Fruit fly (Drosophila melanogaster) whole organism, embryonic: ENCODE results near the gene CG4020.
A peak's percentile ranks its signal among the peaks of the same experiment; 100 is the strongest.

Experiments
- Atf6 ChIP-seq: fragments of 200-800 bp; sonication (Bioruptor generic); IDR thresholded peaks from 2 replicates; pipeline ENCODE4 v1.3.6; 2022; ENCODE audit warnings: missing biosample characterization, missing genetic modification characterization
- CG12104 ChIP-seq: fragments of 200-800 bp; sonication (Bioruptor generic); optimal IDR thresholded peaks from 3 replicates; lab custom pipeline; 2016; ENCODE audit warnings: missing biosample characterization, missing genetic modification characterization
- CG12219 ChIP-seq: fragments of 200-800 bp; sonication (Bioruptor generic); optimal IDR thresholded peaks from 3 replicates; lab custom pipeline; 2018; ENCODE audit warnings: missing biosample characterization, mild to moderate bottlenecking, missing genetic modification characterization
- CG1233 ChIP-seq: fragments of 200-800 bp; sonication (Bioruptor generic); optimal IDR thresholded peaks from 4 replicates; lab custom pipeline; 2018; ENCODE audit warnings: missing biosample characterization, mild to moderate bottlenecking, missing genetic modification characterization
- CG12391 ChIP-seq: fragments of 200-800 bp; sonication (Bioruptor generic); optimal IDR thresholded peaks from 3 replicates; lab custom pipeline; 2018; ENCODE audit warnings: missing biosample characterization, mild to moderate bottlenecking, missing genetic modification characterization, moderate library complexity
- CG13775 ChIP-seq: fragments of 200-800 bp; sonication (Bioruptor generic); optimal IDR thresholded peaks from 3 replicates; lab custom pipeline; 2017; ENCODE audit warnings: missing biosample characterization, mild to moderate bottlenecking, missing genetic modification characterization
- CG14667 ChIP-seq: fragments of 200-800 bp; sonication (Bioruptor generic); IDR thresholded peaks from 2 replicates; pipeline ENCODE4 v1.3.6; 2022; ENCODE audit warnings: missing biosample characterization, missing genetic modification characterization
- CG14710 ChIP-seq: fragments of 200-800 bp; sonication (Bioruptor generic); optimal IDR thresholded peaks from 3 replicates; lab custom pipeline; 2019; ENCODE audit warnings: missing biosample characterization, mild to moderate bottlenecking, missing genetic modification characterization, moderate library complexity
- CG14965 ChIP-seq: fragments of 200-800 bp; sonication (Bioruptor generic); optimal IDR thresholded peaks from 2 replicates; lab custom pipeline; 2016; ENCODE audit warnings: missing biosample characterization, missing genetic modification characterization, borderline replicate concordance
- CG1602 ChIP-seq: fragments of 200-800 bp; sonication (Bioruptor generic); optimal IDR thresholded peaks from 3 replicates; lab custom pipeline; 2016; ENCODE audit warnings: missing biosample characterization, missing genetic modification characterization
- CG17829 ChIP-seq: fragments of 200-800 bp; optimal IDR thresholded peaks from 2 replicates; lab custom pipeline; 2019; ENCODE audit warnings: missing biosample characterization, mild to moderate bottlenecking, missing genetic modification characterization, moderate library complexity
- CG2129 ChIP-seq: fragments of 200-800 bp; sonication (Bioruptor generic); IDR thresholded peaks from 2 replicates; pipeline ENCODE4 v1.3.6; 2022; ENCODE audit warnings: missing biosample characterization, missing genetic modification characterization; ENCODE audit not compliant: partially characterized antibody
- CG2202 ChIP-seq: fragments of 200-800 bp; sonication (Bioruptor generic); optimal IDR thresholded peaks from 2 replicates; lab custom pipeline; 2018; ENCODE audit warnings: missing biosample characterization, mild to moderate bottlenecking, missing genetic modification characterization
- CG30020 ChIP-seq: fragments of 200-800 bp; optimal IDR thresholded peaks from 2 replicates; lab custom pipeline; 2019; ENCODE audit warnings: missing biosample characterization, mild to moderate bottlenecking, missing genetic modification characterization, moderate library complexity
- CG30403 ChIP-seq: fragments of 200-800 bp; sonication (Bioruptor generic); optimal IDR thresholded peaks from 3 replicates; lab custom pipeline; 2016; ENCODE audit warnings: missing biosample characterization, missing genetic modification characterization
- CG34224 ChIP-seq: fragments of 200-800 bp; sonication (Bioruptor generic); IDR thresholded peaks from 3 replicates; pipeline ENCODE4 v1.3.6; 2022; ENCODE audit warnings: missing biosample characterization, missing genetic modification characterization; ENCODE audit not compliant: partially characterized antibody
- CG4707 ChIP-seq: fragments of 200-800 bp; sonication (Bioruptor generic); optimal IDR thresholded peaks from 2 replicates; lab custom pipeline; 2018; ENCODE audit warnings: missing biosample characterization, mild to moderate bottlenecking, missing genetic modification characterization, moderate library complexity
- CG4730 ChIP-seq: fragments of 200-800 bp; sonication (Bioruptor generic); IDR thresholded peaks from 2 replicates; pipeline ENCODE4 v1.3.6; 2022; ENCODE audit warnings: missing biosample characterization, missing genetic modification characterization
- CG6654 ChIP-seq: fragments of 200-800 bp; sonication (Bioruptor generic); optimal IDR thresholded peaks from 2 replicates; lab custom pipeline; 2017; ENCODE audit warnings: missing biosample characterization, mild to moderate bottlenecking, missing genetic modification characterization
- CG7745 ChIP-seq: fragments of 200-800 bp; sonication (Bioruptor generic); optimal IDR thresholded peaks from 2 replicates; lab custom pipeline; 2018; ENCODE audit warnings: missing biosample characterization, mild to moderate bottlenecking, missing genetic modification characterization, moderate library complexity
- CG8359 ChIP-seq: fragments of 200-800 bp; sonication (Bioruptor generic); optimal IDR thresholded peaks from 2 replicates; lab custom pipeline; 2017; ENCODE audit warnings: missing biosample characterization, mild to moderate bottlenecking, missing genetic modification characterization, borderline replicate concordance
- CG9437 ChIP-seq: fragments of 200-800 bp; sonication (Bioruptor generic); optimal IDR thresholded peaks from 2 replicates; lab custom pipeline; 2018; ENCODE audit warnings: missing biosample characterization, mild to moderate bottlenecking, missing genetic modification characterization
- CG9817 ChIP-seq: fragments of 200-800 bp; sonication (Bioruptor generic); optimal IDR thresholded peaks from 2 replicates; lab custom pipeline; 2018; ENCODE audit warnings: missing biosample characterization, mild to moderate bottlenecking, missing genetic modification characterization, moderate library complexity
- CoRest ChIP-seq: fragments of 200-800 bp; sonication (Bioruptor generic); optimal IDR thresholded peaks from 3 replicates; lab custom pipeline; 2018; ENCODE audit warnings: missing biosample characterization, mild to moderate bottlenecking, missing genetic modification characterization, moderate library complexity
- CrebB ChIP-seq: fragments of 200-800 bp; sonication (Bioruptor generic); optimal IDR thresholded peaks from 3 replicates; lab custom pipeline; 2018; ENCODE audit warnings: missing biosample characterization, mild to moderate bottlenecking, missing genetic modification characterization
- D19A ChIP-seq: fragments of 200-800 bp; optimal IDR thresholded peaks from 3 replicates; lab custom pipeline; 2019; ENCODE audit warnings: missing biosample characterization, mild to moderate bottlenecking, missing genetic modification characterization, moderate library complexity
- Eip74EF ChIP-seq, 2 experiments: fragments of 200-800 bp in 1 of 2; fragments of >200 bp in 1 of 2; sonication (Bioruptor generic) in 1 of 2; optimal IDR thresholded peaks; 2 replicates each; lab custom pipeline; 2017 to 2019; ENCODE audit warnings: missing biosample characterization in 2 of 2, missing genetic modification characterization in 2 of 2, mild to moderate bottlenecking in 1 of 2, moderate library complexity in 1 of 2
- GATAe ChIP-seq: fragments of 200-800 bp; sonication (Bioruptor generic); conservative IDR thresholded peaks from 2 replicates; pipeline ENCODE4 v1.3.6; 2022; ENCODE audit warnings: missing biosample characterization, missing genetic modification characterization
- Gsc ChIP-seq: fragments of 200-800 bp; sonication (Bioruptor generic); IDR thresholded peaks from 2 replicates; pipeline ENCODE4 v1.3.6; 2022; ENCODE audit warnings: missing biosample characterization, missing genetic modification characterization
- HLH4C ChIP-seq: fragments of 200-800 bp; sonication (Bioruptor generic); IDR thresholded peaks from 3 replicates; pipeline ENCODE4 v1.3.6; 2022; ENCODE audit warnings: missing biosample characterization, missing genetic modification characterization; ENCODE audit not compliant: partially characterized antibody
- Hr51 ChIP-seq, 2 experiments: fragments of 200-800 bp; sonication (Bioruptor generic); optimal IDR thresholded peaks; 2 replicates in 1 of 2; 3 replicates in 1 of 2; lab custom pipeline; 2016 to 2018; ENCODE audit warnings: missing biosample characterization in 2 of 2, missing genetic modification characterization in 2 of 2, mild to moderate bottlenecking in 1 of 2, moderate library complexity in 1 of 2
- Mad ChIP-seq: fragments of 200-800 bp; sonication (Bioruptor generic); optimal IDR thresholded peaks from 2 replicates; lab custom pipeline; 2016; ENCODE audit warnings: missing biosample characterization, missing genetic modification characterization
- Rfx ChIP-seq: fragments of 200-800 bp; sonication (Bioruptor generic); IDR thresholded peaks from 2 replicates; pipeline ENCODE4 v1.3.6; 2022; ENCODE audit warnings: missing biosample characterization, missing genetic modification characterization
- Sox100B ChIP-seq: fragments of 200-800 bp; sonication (Bioruptor generic); optimal IDR thresholded peaks from 3 replicates; lab custom pipeline; 2018; ENCODE audit warnings: missing biosample characterization, mild to moderate bottlenecking, missing genetic modification characterization
- Spps ChIP-seq: fragments of 200-800 bp; sonication (Bioruptor generic); optimal IDR thresholded peaks from 2 replicates; lab custom pipeline; 2018; ENCODE audit warnings: missing biosample characterization, mild to moderate bottlenecking, missing genetic modification characterization
- Tbp ChIP-seq: fragments of >200 bp; optimal IDR thresholded peaks from 2 replicates; lab custom pipeline; 2018; ENCODE audit warnings: missing biosample characterization, missing genetic modification characterization
- Xbp1 ChIP-seq: fragments of 200-800 bp; sonication (Bioruptor generic); optimal IDR thresholded peaks from 3 replicates; lab custom pipeline; 2016; ENCODE audit warnings: missing biosample characterization, mild to moderate bottlenecking, missing genetic modification characterization
- cad ChIP-seq: fragments of >200 bp; optimal IDR thresholded peaks from 2 replicates; lab custom pipeline; 2017; ENCODE audit warnings: missing biosample characterization, missing genetic modification characterization
- gro ChIP-seq: fragments of 200-800 bp; sonication (Bioruptor generic); optimal IDR thresholded peaks from 2 replicates; lab custom pipeline; 2016; ENCODE audit warnings: missing biosample characterization, missing genetic modification characterization
- nom ChIP-seq: fragments of 200-800 bp; sonication (Bioruptor generic); optimal IDR thresholded peaks from 2 replicates; lab custom pipeline; 2017; ENCODE audit warnings: missing biosample characterization, missing genetic modification characterization, mild to moderate bottlenecking, moderate library complexity, missing genetic modification reagents
- peb ChIP-seq: fragments of 200-800 bp; sonication (Bioruptor generic); IDR thresholded peaks from 2 replicates; pipeline ENCODE4 v1.3.6; 2022; ENCODE audit warnings: missing biosample characterization, missing genetic modification characterization
- prd ChIP-seq, 3 experiments: fragments of >200 bp in 2 of 3; fragments of 200-800 bp in 1 of 3; sonication (Bioruptor generic) in 1 of 3; optimal IDR thresholded peaks in 2 of 3; IDR thresholded peaks in 1 of 3; 2 replicates in 2 of 3; 3 replicates in 1 of 3; pipeline versions ENCODE4 v1.3.6 to Lab custom; 2017 to 2022; ENCODE audit warnings: missing biosample characterization in 1 of 3, missing genetic modification characterization in 1 of 3
- pum ChIP-seq: fragments of 200-800 bp; sonication (Bioruptor generic); optimal IDR thresholded peaks from 2 replicates; lab custom pipeline; 2016; ENCODE audit warnings: missing biosample characterization, missing genetic modification characterization
- sens ChIP-seq: fragments of 200-800 bp; sonication (Bioruptor generic); peaks from one replicate; lab custom pipeline; 2016; ENCODE audit warnings: missing biosample characterization, missing genetic modification characterization
- sens-2 ChIP-seq: fragments of 200-800 bp; sonication (Bioruptor generic); IDR thresholded peaks from 2 replicates; pipeline ENCODE4 v1.3.6; 2022; ENCODE audit warnings: missing biosample characterization, missing genetic modification characterization
- slp2 ChIP-seq: fragments of 200-800 bp; sonication (Bioruptor generic); optimal IDR thresholded peaks from 2 replicates; lab custom pipeline; 2016; ENCODE audit warnings: missing biosample characterization, missing genetic modification characterization
- tin ChIP-seq: fragments of 200-800 bp; sonication (Bioruptor generic); optimal IDR thresholded peaks from 3 replicates; lab custom pipeline; 2016; ENCODE audit warnings: missing biosample characterization, missing genetic modification characterization

The CG4020 gene

dm6 chrX:5900146-5901093 lies 5.1 kb upstream of the CG4020 start, which contains the start of gene Act5C (continued):
- TF ChIP-seq Spps (tag; lab: Kevin White, UChicago) (peak; percentile 88), tin (GFP tag; lab: Kevin White, UChicago) (peak; percentile 94), CG12104 (GFP tag; lab: Kevin White, UChicago) (peak; percentile 82), CG4730 (GFP tag; lab: Robert Waterston, UW) (peak; percentile 88), CG7745 (tag; lab: Kevin White, UChicago) (peak; percentile 79), Atf6 (GFP tag; lab: Robert Waterston, UW) (peak; percentile 87), Gsc (GFP tag; lab: Robert Waterston, UW) (peak; percentile 83), CG2202 (tag; lab: Kevin White, UChicago) (peak; percentile 90), CG30020 (tag; lab: Kevin White, UChicago) (peak; percentile 62), CG4707 (peak; percentile 92), CG2129 (GFP tag; lab: Robert Waterston, UW) (no peak), Xbp1 (GFP tag; lab: Kevin White, UChicago) (peak; percentile 94), CoRest (tag; lab: Kevin White, UChicago) (peak; percentile 94), prd (optimal IDR thresholded peaks at IDR 0.05; lab: Kevin White, UChicago) (no peak), prd (GFP tag; IDR thresholded peaks at IDR 0.05; lab: Robert Waterston, UW) (peak; percentile 95), CG1233 (GFP tag; lab: Kevin White, UChicago) (peak; percentile 93), HLH4C (GFP tag; lab: Robert Waterston, UW) (no peak), CG12219 (GFP tag; lab: Kevin White, UChicago) (peak; percentile 94), CG8359 (GFP tag; lab: Kevin White, UChicago) (peak; percentile 86), slp2 (GFP tag; lab: Kevin White, UChicago) (peak; percentile 94), CG13775 (GFP tag; lab: Kevin White, UChicago) (peak; percentile 90), D19A (tag; lab: Kevin White, UChicago) (peak; percentile 100), CG6654 (peak; percentile 77), Rfx (GFP tag; lab: Robert Waterston, UW) (peak; percentile 96), Sox100B (peak; percentile 88), GATAe (peak; percentile 13; the same call in 1 of the 2 replicates), Hr51 (GFP tag; optimal IDR thresholded peaks at IDR 0.05; lab: Kevin White, UChicago) (peak; percentile 88 to 89), CG30403 (GFP tag; lab: Kevin White, UChicago) (peak; percentile 94), CrebB (tag; lab: Kevin White, UChicago) (peak; percentile 91), CG1602 (peak; percentile 94), sens-2 (peak; percentile 87), CG34224 (GFP tag; lab: Robert Waterston, UW) (no peak), nom (peak; percentile 92), cad (GFP tag; lab: Kevin White, UChicago) (no peak), CG14667 (GFP tag; lab: Robert Waterston, UW) (peak; percentile 89), peb (GFP tag; lab: Robert Waterston, UW) (peak; percentile 83), CG14710 (tag; lab: Kevin White, UChicago) (peak; percentile 93), pum (GFP tag; lab: Kevin White, UChicago) (peak; percentile 94), Eip74EF (GFP tag; optimal IDR thresholded peaks at IDR 0.05; lab: Kevin White, UChicago) (peak in 1 of 2 experiments; percentile 89), CG9437 (GFP tag; lab: Kevin White, UChicago) (peak; percentile 86), CG17829 (peak; percentile 95), CG14965 (GFP tag; lab: Kevin White, UChicago) (peak; percentile 74), CG9817 (peak; percentile 87), Tbp (GFP tag; lab: Kevin White, UChicago) (no peak), Mad (GFP tag; lab: Kevin White, UChicago) (peak; percentile 96), gro (GFP tag; lab: Kevin White, UChicago) (peak; percentile 93), CG12391 (tag; lab: Kevin White, UChicago) (peak; percentile 95), sens (peak; percentile 99)
